Worm (Caenorhabditis elegans) whole organism, mixed stage, embryonic: ENCODE results near the gene scav-3.
A peak's percentile ranks its signal among the peaks of the same experiment; 100 is the strongest.

Experiments
- blmp-1 ChIP-seq: fragments of 150-350 bp; optimal IDR thresholded peaks from 2 replicates; lab custom pipeline; 2014; ENCODE audit warnings: missing biosample characterization, missing genetic modification characterization
- ceh-43 ChIP-seq: fragments of 200-800 bp; sonication (Bioruptor generic); optimal IDR thresholded peaks from 2 replicates; lab custom pipeline; 2018; ENCODE audit warnings: mild to moderate bottlenecking, missing genetic modification characterization, moderate library complexity, missing compliant biosample characterization
- ceh-83 ChIP-seq: fragments of 200-800 bp; sonication (Bioruptor generic); optimal IDR thresholded peaks from 2 replicates; lab custom pipeline; 2018; ENCODE audit warnings: mild to moderate bottlenecking, missing genetic modification characterization, missing compliant biosample characterization
- ces-1 ChIP-seq: fragments of 150-350 bp; optimal IDR thresholded peaks from 2 replicates; lab custom pipeline; 2014; ENCODE audit warnings: missing biosample characterization, missing genetic modification reagents, missing genetic modification characterization
- cnd-1 ChIP-seq: fragments of 200-800 bp; sonication (Bioruptor generic); optimal IDR thresholded peaks from 2 replicates; lab custom pipeline; 2018; ENCODE audit warnings: mild to moderate bottlenecking, missing genetic modification characterization, missing compliant biosample characterization
- drap-1 ChIP-seq: fragments of 200-800 bp; sonication (Bioruptor generic); optimal IDR thresholded peaks from 3 replicates; lab custom pipeline; 2018; ENCODE audit warnings: mild to moderate bottlenecking, missing genetic modification characterization, missing compliant biosample characterization
- elt-1 ChIP-seq: sonication (generic microtip); optimal IDR thresholded peaks from 2 replicates; lab custom pipeline; 2017; ENCODE audit warnings: missing genetic modification characterization, mild to moderate bottlenecking, missing compliant biosample characterization, antibody characterized with exemption, moderate library complexity, borderline replicate concordance; ENCODE audit not compliant: insufficient read depth
- elt-3 ChIP-seq: fragments of 150-350 bp; optimal IDR thresholded peaks from 2 replicates; lab custom pipeline; 2014; ENCODE audit warnings: missing biosample characterization, missing genetic modification characterization
- flh-1 ChIP-seq: fragments of 200-800 bp; sonication (Bioruptor generic); optimal IDR thresholded peaks from 2 replicates; lab custom pipeline; 2018; ENCODE audit warnings: mild to moderate bottlenecking, missing genetic modification characterization, moderate library complexity, missing compliant biosample characterization
- ham-2 ChIP-seq: fragments of 200-800 bp; sonication (Bioruptor generic); optimal IDR thresholded peaks from 2 replicates; lab custom pipeline; 2018; ENCODE audit warnings: mild to moderate bottlenecking, missing genetic modification characterization, missing compliant biosample characterization
- hlh-1 ChIP-seq: fragments of 150-350 bp; optimal IDR thresholded peaks from 2 replicates; lab custom pipeline; 2014; ENCODE audit warnings: missing biosample characterization, missing genetic modification reagents, missing genetic modification characterization
- lin-13 ChIP-seq: fragments of 150-350 bp; optimal IDR thresholded peaks from 2 replicates; lab custom pipeline; 2014; ENCODE audit warnings: missing biosample characterization, missing genetic modification characterization
- lin-32 ChIP-seq: fragments of 200-800 bp; sonication (Bioruptor generic); optimal IDR thresholded peaks from 2 replicates; lab custom pipeline; 2018; ENCODE audit warnings: mild to moderate bottlenecking, missing genetic modification characterization, missing compliant biosample characterization
- lsy-2 ChIP-seq: fragments of 150-350 bp; optimal IDR thresholded peaks from 2 replicates; lab custom pipeline; 2014; ENCODE audit warnings: missing biosample characterization, missing genetic modification characterization
- mab-5 ChIP-seq: fragments of 150-350 bp; optimal IDR thresholded peaks from 2 replicates; lab custom pipeline; 2014; ENCODE audit warnings: missing biosample characterization, missing genetic modification characterization
- mep-1 ChIP-seq: fragments of 150-350 bp; optimal IDR thresholded peaks from 2 replicates; lab custom pipeline; 2017; ENCODE audit warnings: missing biosample characterization, missing genetic modification reagents, missing genetic modification characterization, inconsistent platforms
- mls-2 ChIP-seq: sonication (generic microtip); optimal IDR thresholded peaks from 2 replicates; lab custom pipeline; 2016; ENCODE audit warnings: mild to moderate bottlenecking, missing genetic modification characterization, moderate library complexity, missing compliant biosample characterization
- nhr-12 ChIP-seq: fragments of 150-350 bp; optimal IDR thresholded peaks from 2 replicates; lab custom pipeline; 2014; ENCODE audit warnings: missing biosample characterization, missing genetic modification characterization
- nhr-237 ChIP-seq: fragments of 150-350 bp; optimal IDR thresholded peaks from 2 replicates; lab custom pipeline; 2014; ENCODE audit warnings: missing biosample characterization, missing genetic modification characterization
- nhr-28 ChIP-seq: fragments of 150-350 bp; optimal IDR thresholded peaks from 2 replicates; lab custom pipeline; 2014; ENCODE audit warnings: missing biosample characterization, missing genetic modification characterization
- nhr-76 ChIP-seq: sonication (generic microtip); optimal IDR thresholded peaks from 2 replicates; lab custom pipeline; 2017; ENCODE audit warnings: missing biosample characterization, missing genetic modification characterization
- sem-2 ChIP-seq: fragments of 200-800 bp; sonication (Bioruptor generic); optimal IDR thresholded peaks from 2 replicates; lab custom pipeline; 2018; ENCODE audit warnings: mild to moderate bottlenecking, missing genetic modification characterization, missing compliant biosample characterization
- sptf-1 ChIP-seq: sonication (generic microtip); optimal IDR thresholded peaks from 2 replicates; lab custom pipeline; 2017; ENCODE audit warnings: mild to moderate bottlenecking, missing genetic modification characterization, moderate library complexity, missing compliant biosample characterization
- tbx-8 ChIP-seq: fragments of 200-800 bp; sonication (Bioruptor generic); optimal IDR thresholded peaks from 2 replicates; lab custom pipeline; 2018; ENCODE audit warnings: mild to moderate bottlenecking, missing genetic modification characterization, moderate library complexity, missing compliant biosample characterization
- unc-120 ChIP-seq: sonication (generic microtip); optimal IDR thresholded peaks from 2 replicates; lab custom pipeline; 2017; ENCODE audit warnings: missing genetic modification characterization, missing compliant biosample characterization; ENCODE audit not compliant: poor library complexity, severe bottlenecking
- unc-39 ChIP-seq: fragments of 150-350 bp; optimal IDR thresholded peaks from 2 replicates; lab custom pipeline; 2014; ENCODE audit warnings: missing biosample characterization, missing genetic modification characterization
- unc-62 ChIP-seq: fragments of 150-350 bp; optimal IDR thresholded peaks from 2 replicates; lab custom pipeline; 2014; ENCODE audit warnings: missing biosample characterization, missing genetic modification reagents, missing genetic modification characterization
- zip-8 ChIP-seq: fragments of 150-350 bp; optimal IDR thresholded peaks from 2 replicates; lab custom pipeline; 2014; ENCODE audit warnings: missing biosample characterization, missing genetic modification characterization
- ztf-11 ChIP-seq: fragments of 150-350 bp; optimal IDR thresholded peaks from 2 replicates; lab custom pipeline; 2014; ENCODE audit warnings: missing biosample characterization, missing genetic modification characterization

scav-3 gene

DNA sequence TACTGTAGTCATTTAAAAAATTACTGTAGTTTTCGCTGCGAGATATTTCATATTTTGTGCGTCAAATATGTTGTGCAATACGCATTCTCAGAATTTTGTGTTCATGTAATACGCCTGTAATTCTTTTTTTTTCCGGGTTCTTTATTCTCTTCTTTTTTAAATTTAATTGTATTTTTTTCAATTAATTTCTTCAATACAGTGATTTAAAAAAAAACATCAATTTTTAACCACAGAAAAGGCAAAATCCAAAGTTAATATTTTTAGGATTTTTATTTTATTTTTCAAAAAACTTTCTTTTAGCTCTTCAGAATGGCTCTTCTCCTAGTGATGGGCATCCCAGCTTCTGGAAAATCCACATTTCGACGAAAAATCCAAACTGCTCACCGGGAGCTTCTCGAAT, 9.7 kb upstream of the scav-3 start, which contains the start of gene pstk-1:
Gene pstk-1 (plus strand): TSS at position 301 of the 400 bp plus-strand sequence.
- TF ChIP-seq ceh-83 (GFP tag; lab: Kevin White, UChicago) (no peak), ces-1 (no peak), ztf-11 (tag; lab: Kevin White, UChicago) (no peak)

ce11 chrIII:12458970-12459369, 2.3 kb upstream of the scav-3 start:
- TF ChIP-seq elt-1 (tag; lab: Kevin White, UChicago) = no peak

DNA sequence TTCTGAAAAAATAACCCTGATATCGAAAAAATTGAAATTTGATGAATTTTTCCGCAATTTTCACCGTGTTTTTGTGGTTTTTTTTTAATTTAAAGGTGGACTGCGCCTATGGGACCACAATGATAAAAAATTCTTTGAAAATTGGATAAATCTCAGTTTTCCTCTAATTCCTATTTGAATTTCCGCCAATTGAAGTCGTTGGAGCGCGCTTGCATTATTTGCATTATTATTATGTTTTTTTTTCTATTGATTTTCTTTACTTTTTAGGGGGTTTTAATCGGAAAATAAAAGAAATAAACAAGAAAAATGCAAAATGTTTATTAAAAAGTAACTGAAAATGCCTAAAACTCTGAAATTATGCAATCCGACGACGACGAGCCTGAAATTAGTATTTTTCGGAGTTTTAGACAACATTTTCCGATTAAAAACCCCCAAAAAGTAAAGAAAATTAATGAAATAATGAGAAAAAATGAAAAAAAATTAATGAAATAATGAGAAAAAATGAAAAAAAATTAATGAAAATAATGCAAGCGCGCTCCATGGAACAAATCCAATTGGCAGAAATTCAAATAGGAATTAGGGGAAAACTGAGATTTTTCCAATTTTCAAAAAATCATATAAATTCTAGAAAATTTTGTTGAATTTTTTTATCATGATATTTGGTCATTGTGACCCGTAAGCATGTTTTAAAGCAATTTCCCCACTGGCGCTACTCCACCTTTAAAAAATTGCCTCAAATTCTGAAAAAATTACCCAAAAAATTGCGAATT, 814 bp downstream of the scav-3 start:
- TF ChIP-seq blmp-1 (tag; lab: Kevin White, UChicago) (no peak), ceh-43 (GFP tag; lab: Kevin White, UChicago) (no peak), cnd-1 (tag; lab: Kevin White, UChicago) (no peak), ceh-83 (GFP tag; lab: Kevin White, UChicago) (no peak), unc-120 (tag; lab: Kevin White, UChicago) (no peak), ztf-11 (tag; lab: Kevin White, UChicago) (no peak), nhr-28 (tag; lab: Kevin White, UChicago) (no peak), nhr-12 (tag; lab: Kevin White, UChicago) (no peak), tbx-8 (GFP tag; lab: Kevin White, UChicago) (no peak), hlh-1 (tag; lab: Kevin White, UChicago) (no peak), elt-1 (tag; lab: Kevin White, UChicago) (no peak), flh-1 (GFP tag; lab: Kevin White, UChicago) (no peak), mls-2 (no peak), unc-62 (GFP tag; lab: Kevin White, UChicago) (no peak), sem-2 (GFP tag; lab: Kevin White, UChicago) (no peak), lin-32 (no peak), drap-1 (GFP tag; lab: Kevin White, UChicago) (no peak), unc-39 (tag; lab: Kevin White, UChicago) (no peak)
- TF ChIP-seq, all 35 proteins: peak for 0

DNA sequence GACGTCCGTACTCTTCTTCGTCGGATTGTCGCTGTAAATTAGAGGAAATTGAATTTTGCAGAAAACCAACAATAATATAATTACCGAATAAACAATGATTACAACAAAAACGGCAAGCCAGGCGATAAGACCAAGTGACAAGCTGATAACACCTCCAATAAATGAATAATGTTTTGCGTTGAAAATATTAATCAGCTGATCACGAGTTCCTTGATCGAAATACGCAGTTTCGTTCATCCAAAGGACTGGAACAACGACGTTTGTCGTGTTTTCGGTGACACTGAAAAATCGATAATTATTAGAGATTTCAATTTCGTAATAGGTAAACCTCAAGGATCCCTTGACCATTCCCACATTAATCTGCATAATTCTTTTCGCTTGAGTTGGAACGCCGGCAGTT, 2.9 kb downstream of the scav-3 start:
- no peak for TF ChIP-seq zip-8 (tag; lab: Kevin White, UChicago)
- TF ChIP-seq sem-2 (GFP tag; lab: Kevin White, UChicago) = no peak
- no peak for TF ChIP-seq nhr-76 (tag; lab: Kevin White, UChicago)
- TF ChIP-seq hlh-1 (tag; lab: Kevin White, UChicago) = no peak
- TF ChIP-seq ham-2 = no peak
- TF ChIP-seq mep-1 (tag; lab: Kevin White, UChicago) = no peak
- no peak for TF ChIP-seq ces-1
- no peak for TF ChIP-seq ztf-11 (tag; lab: Kevin White, UChicago)
- no peak for TF ChIP-seq blmp-1 (tag; lab: Kevin White, UChicago)
- no peak for TF ChIP-seq nhr-12 (tag; lab: Kevin White, UChicago)
- no peak for TF ChIP-seq elt-3 (tag; lab: Kevin White, UChicago)
- no peak for TF ChIP-seq elt-1 (tag; lab: Kevin White, UChicago)
- no peak for TF ChIP-seq cnd-1 (tag; lab: Kevin White, UChicago)
- TF ChIP-seq mab-5 = no peak
- TF ChIP-seq unc-62 (GFP tag; lab: Kevin White, UChicago) = no peak
- TF ChIP-seq unc-120 (tag; lab: Kevin White, UChicago) = no peak

DNA sequence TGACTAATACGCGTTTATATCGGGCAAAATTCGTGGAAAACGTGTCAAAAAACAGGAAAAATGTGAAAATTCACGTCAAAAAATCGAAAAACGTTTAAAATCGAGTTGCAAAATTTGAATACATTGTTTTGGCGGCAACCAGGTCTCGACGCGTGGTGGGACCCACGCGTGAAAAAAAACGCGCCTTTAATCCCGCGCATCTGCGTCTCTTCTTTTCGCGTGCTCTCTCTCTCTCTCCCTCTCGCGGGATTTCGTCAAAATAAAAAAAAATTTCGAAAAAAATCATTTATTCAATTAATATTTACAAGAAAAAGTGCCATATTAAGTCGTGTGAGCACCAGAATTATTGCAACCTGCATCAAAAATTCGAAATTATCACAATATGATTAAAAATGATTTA, 3.3 kb downstream of the scav-3 start, which contains the start of gene ani-1:
Gene ani-1 (minus strand): TSS at position 61 of the 400 bp plus-strand sequence.
- peak; percentile 61 for TF ChIP-seq mls-2
- TF ChIP-seq mep-1 (tag; lab: Kevin White, UChicago) = peak; percentile 78
- TF ChIP-seq unc-62 (GFP tag; lab: Kevin White, UChicago) = no peak
- TF ChIP-seq lsy-2 = peak; percentile 71
- peak; percentile 15 for TF ChIP-seq nhr-237 (tag; lab: Kevin White, UChicago)
- no peak for TF ChIP-seq sem-2 (GFP tag; lab: Kevin White, UChicago)
- peak; percentile 47 for TF ChIP-seq ces-1
- peak; percentile 9 for TF ChIP-seq hlh-1 (tag; lab: Kevin White, UChicago)
- peak; percentile 44 for TF ChIP-seq sptf-1 (tag; lab: Kevin White, UChicago)
- TF ChIP-seq lin-13 (tag; lab: Kevin White, UChicago) = peak; percentile 48
